Worm (Caenorhabditis elegans) whole organism, L2 larva: Measurements from ENCODE around the gene T21B4.3.

Experiments used
- C34F6.9 ChIP-seq: fragments of 150-350 bp; optimal IDR thresholded peaks from 2 replicates; lab custom pipeline; 2014; ENCODE audit warnings: missing biosample characterization, missing genetic modification characterization
- F13H6.1 ChIP-seq: sonication (generic microtip); optimal IDR thresholded peaks from 2 replicates; lab custom pipeline; 2016; ENCODE audit warnings: missing genetic modification characterization, missing compliant biosample characterization
- R02D3.7 ChIP-seq: fragments of 150-350 bp; optimal IDR thresholded peaks from 2 replicates; lab custom pipeline; 2014; ENCODE audit warnings: missing biosample characterization, missing genetic modification characterization
- Y55F3AM.14 ChIP-seq: fragments of 200-800 bp; sonication (Bioruptor generic); optimal IDR thresholded peaks from 2 replicates; lab custom pipeline; 2018; ENCODE audit warnings: mild to moderate bottlenecking, missing genetic modification characterization, missing compliant biosample characterization
- ZK546.5 ChIP-seq: sonication (generic microtip); optimal IDR thresholded peaks from 2 replicates; lab custom pipeline; 2017; ENCODE audit warnings: missing biosample characterization, missing genetic modification characterization
- ama-1 ChIP-seq: fragments of 150-350 bp; optimal IDR thresholded peaks from 2 replicates; lab custom pipeline; 2018; ENCODE audit warnings: inconsistent platforms
- blmp-1 ChIP-seq: sonication (generic microtip); optimal IDR thresholded peaks from 2 replicates; lab custom pipeline; 2017; ENCODE audit warnings: missing genetic modification characterization, mild to moderate bottlenecking, missing compliant biosample characterization, antibody characterized with exemption, moderate library complexity; ENCODE audit not compliant: insufficient read depth
- ceh-16 ChIP-seq: fragments of 150-350 bp; optimal IDR thresholded peaks from 2 replicates; lab custom pipeline; 2014; ENCODE audit warnings: missing biosample characterization, missing genetic modification characterization
- ceh-82 ChIP-seq: fragments of 150-350 bp; optimal IDR thresholded peaks from 2 replicates; lab custom pipeline; 2014; ENCODE audit warnings: missing biosample characterization, missing genetic modification characterization
- crh-2 ChIP-seq: sonication (generic microtip); optimal IDR thresholded peaks from 2 replicates; lab custom pipeline; 2017; ENCODE audit warnings: missing biosample characterization, missing genetic modification characterization
- dmd-4 ChIP-seq: sonication (generic microtip); optimal IDR thresholded peaks from 2 replicates; lab custom pipeline; 2017; ENCODE audit warnings: missing biosample characterization, missing genetic modification characterization
- egl-27 ChIP-seq: sonication (generic microtip); optimal IDR thresholded peaks from 3 replicates; lab custom pipeline; 2017; ENCODE audit warnings: missing biosample characterization, missing genetic modification reagents, missing genetic modification characterization
- elt-3 ChIP-seq: sonication (generic microtip); optimal IDR thresholded peaks from 2 replicates; lab custom pipeline; 2017; ENCODE audit warnings: missing biosample characterization, missing genetic modification characterization
- gmeb-1 ChIP-seq: fragments of 150-350 bp; optimal IDR thresholded peaks from 2 replicates; lab custom pipeline; 2014; ENCODE audit warnings: missing biosample characterization, missing genetic modification characterization
- lin-11 ChIP-seq: fragments of 150-350 bp; sonication (generic microtip); optimal IDR thresholded peaks from 2 replicates; lab custom pipeline; 2014; ENCODE audit warnings: missing biosample characterization, missing genetic modification characterization, inconsistent platforms, mixed read lengths
- lin-39 ChIP-seq: fragments of 150-350 bp; optimal IDR thresholded peaks from 2 replicates; lab custom pipeline; 2014; ENCODE audit warnings: missing biosample characterization, missing genetic modification reagents, missing genetic modification characterization
- mab-5 ChIP-seq: fragments of 150-350 bp; optimal IDR thresholded peaks from 2 replicates; lab custom pipeline; 2014; ENCODE audit warnings: missing biosample characterization, missing genetic modification characterization
- mdl-1 ChIP-seq, 2 experiments: fragments of 150-350 bp in 1 of 2; sonication (generic microtip) in 1 of 2; optimal IDR thresholded peaks; 2 replicates each; lab custom pipeline; 2017; ENCODE audit warnings: missing biosample characterization in 2 of 2, missing genetic modification characterization in 2 of 2
- nhr-10 ChIP-seq: sonication (generic microtip); optimal IDR thresholded peaks from 2 replicates; lab custom pipeline; 2017; ENCODE audit warnings: missing biosample characterization, missing genetic modification characterization
- nhr-12 ChIP-seq: fragments of 150-350 bp; optimal IDR thresholded peaks from 2 replicates; lab custom pipeline; 2014; ENCODE audit warnings: missing biosample characterization, missing genetic modification characterization
- nhr-21 ChIP-seq: fragments of 150-350 bp; optimal IDR thresholded peaks from 2 replicates; lab custom pipeline; 2014; ENCODE audit warnings: missing biosample characterization, missing genetic modification characterization
- nhr-6 ChIP-seq: fragments of 150-350 bp; optimal IDR thresholded peaks from 2 replicates; lab custom pipeline; 2014; ENCODE audit warnings: missing biosample characterization, missing genetic modification characterization
- peb-1 ChIP-seq: fragments of 150-350 bp; optimal IDR thresholded peaks from 2 replicates; lab custom pipeline; 2014; ENCODE audit warnings: missing biosample characterization, missing genetic modification characterization
- skn-1 ChIP-seq: sonication (generic microtip); optimal IDR thresholded peaks from 2 replicates; lab custom pipeline; 2017; ENCODE audit warnings: missing biosample characterization, missing genetic modification characterization
- sma-3 ChIP-seq: sonication (generic microtip); optimal IDR thresholded peaks from 2 replicates; lab custom pipeline; 2016; ENCODE audit warnings: missing genetic modification reagents, missing genetic modification characterization, missing compliant biosample characterization
- sma-9 ChIP-seq, 2 experiments: fragments of 150-350 bp in 1 of 2; sonication (generic microtip) in 1 of 2; optimal IDR thresholded peaks; 2 replicates each; lab custom pipeline; 2014 to 2016; ENCODE audit warnings: missing genetic modification characterization in 2 of 2, mild to moderate bottlenecking in 1 of 2, missing biosample characterization in 1 of 2, missing compliant biosample characterization in 1 of 2, missing genetic modification reagents in 1 of 2, moderate library complexity in 1 of 2
- snpc-4 ChIP-seq: fragments of 150-350 bp; optimal IDR thresholded peaks from 2 replicates; lab custom pipeline; 2014; ENCODE audit warnings: missing biosample characterization, missing genetic modification characterization
- unc-39 ChIP-seq: fragments of 150-350 bp; optimal IDR thresholded peaks from 2 replicates; lab custom pipeline; 2014; ENCODE audit warnings: missing biosample characterization, missing genetic modification characterization
- unc-62 ChIP-seq: fragments of 150-350 bp; optimal IDR thresholded peaks from 2 replicates; lab custom pipeline; 2014; ENCODE audit warnings: missing biosample characterization, missing genetic modification reagents, missing genetic modification characterization
- zag-1 ChIP-seq: fragments of 150-350 bp; optimal IDR thresholded peaks from 2 replicates; lab custom pipeline; 2014; ENCODE audit warnings: missing biosample characterization, missing genetic modification characterization
- ztf-11 ChIP-seq: sonication (generic microtip); optimal IDR thresholded peaks from 2 replicates; lab custom pipeline; 2017; ENCODE audit warnings: missing biosample characterization, missing genetic modification characterization
- ztf-4 ChIP-seq: fragments of 150-350 bp; optimal IDR thresholded peaks from 2 replicates; lab custom pipeline; 2014; ENCODE audit warnings: missing biosample characterization, missing genetic modification characterization

T21B4.3 gene

DNA sequence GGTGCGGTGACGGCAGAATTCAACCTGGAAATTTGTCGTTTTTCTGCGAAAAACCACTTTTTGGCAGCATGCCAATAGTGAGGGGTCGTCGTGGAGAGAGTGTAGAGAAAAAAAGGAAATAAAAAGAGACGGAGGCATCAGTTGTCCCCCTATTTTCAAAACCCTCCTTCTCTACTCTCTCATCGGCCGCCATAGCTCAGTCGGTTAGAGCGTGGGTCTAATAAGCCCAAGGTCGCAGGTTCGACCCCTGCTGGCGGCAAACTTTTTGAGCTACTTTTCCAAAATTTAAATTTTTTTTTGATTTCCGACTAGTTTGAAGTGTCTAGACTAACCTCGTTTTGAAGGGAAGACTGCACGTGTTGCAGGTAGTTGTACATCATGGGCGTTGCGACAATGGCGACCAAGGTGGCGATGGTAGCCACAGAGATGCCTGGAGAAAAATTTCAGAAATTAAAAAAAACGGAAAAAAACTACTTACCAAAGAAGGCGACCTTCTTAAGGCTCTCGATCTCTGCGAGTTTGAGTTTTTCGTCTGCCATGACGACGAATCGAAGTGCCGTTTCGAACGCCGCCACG is 2.2 kb downstream of the T21B4.3 start, which contains the start of gene col-85 (continued):
- TF ChIP-seq C34F6.9 (tag; lab: Kevin White, UChicago) (peak; percentile 56), blmp-1 (tag; lab: Kevin White, UChicago) (no peak), nhr-6 (tag; lab: Kevin White, UChicago) (peak; percentile 47), mab-5 (no peak), ztf-11 (tag; lab: Kevin White, UChicago) (no peak)

DNA sequence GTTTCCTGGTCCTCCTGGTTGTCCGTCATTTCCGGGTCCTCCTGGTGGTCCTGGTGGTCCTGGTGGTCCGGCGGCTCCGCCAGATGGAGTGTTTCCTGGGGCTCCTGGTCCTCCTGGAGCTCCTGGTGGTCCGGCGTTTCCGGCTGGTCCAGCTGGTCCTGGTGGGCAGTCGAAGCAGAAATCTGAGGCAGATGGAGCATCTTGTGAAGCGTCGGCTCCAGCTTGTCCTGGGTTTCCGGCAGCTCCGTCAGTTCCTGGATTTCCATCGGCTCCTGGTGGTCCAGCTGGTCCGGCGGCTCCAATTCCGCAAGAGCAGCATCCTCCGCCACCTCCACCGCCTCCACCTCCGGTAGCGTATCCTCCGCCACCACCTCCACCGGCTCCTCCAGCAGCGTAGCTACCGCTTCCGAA is 2.8 kb downstream of the T21B4.3 start:
- no peak for TF ChIP-seq ZK546.5
- no peak for TF ChIP-seq zag-1 (tag; lab: Kevin White, UChicago)
- TF ChIP-seq ztf-4 (tag; lab: Kevin White, UChicago) = no peak
- TF ChIP-seq ceh-16 (tag; lab: Kevin White, UChicago) = no peak
- no peak for TF ChIP-seq crh-2 (tag; lab: Kevin White, UChicago)
- no peak for TF ChIP-seq ceh-82 (tag; lab: Kevin White, UChicago)
- no peak for TF ChIP-seq nhr-10 (tag; lab: Kevin White, UChicago)
- no peak for TF ChIP-seq blmp-1 (tag; lab: Kevin White, UChicago)

DNA sequence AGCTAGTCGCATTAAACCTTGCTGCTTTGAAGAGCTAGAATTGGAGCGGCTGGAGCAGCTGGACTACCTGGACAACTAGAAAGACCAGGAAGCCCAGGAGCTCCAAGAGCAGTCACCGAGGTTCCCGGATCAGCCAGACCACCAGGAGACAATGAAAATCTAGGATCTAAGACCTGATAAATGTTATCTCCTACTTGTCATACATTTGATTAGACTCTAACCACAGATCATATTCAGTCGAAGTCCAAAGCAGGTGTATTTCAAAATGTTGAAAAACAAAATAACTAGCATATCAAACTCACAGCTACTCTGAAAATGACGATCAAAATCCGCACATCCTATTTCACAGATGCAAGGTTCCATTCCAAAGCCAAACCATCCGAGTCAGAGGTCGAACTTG is 4.9 kb downstream of the T21B4.3 start, which contains the start of gene srz-6:
Gene srz-6, plus strand, starts transcription at position 301 of the 400 bp plus-strand sequence.
- TF ChIP-seq C34F6.9 (tag; lab: Kevin White, UChicago) (no peak), dmd-4 (no peak), lin-39 (no peak), egl-27 (tag; lab: Kevin White, UChicago) (no peak), R02D3.7 (tag; lab: Kevin White, UChicago) (no peak), ztf-4 (tag; lab: Kevin White, UChicago) (no peak), nhr-10 (tag; lab: Kevin White, UChicago) (no peak), nhr-12 (tag; lab: Kevin White, UChicago) (no peak)

DNA sequence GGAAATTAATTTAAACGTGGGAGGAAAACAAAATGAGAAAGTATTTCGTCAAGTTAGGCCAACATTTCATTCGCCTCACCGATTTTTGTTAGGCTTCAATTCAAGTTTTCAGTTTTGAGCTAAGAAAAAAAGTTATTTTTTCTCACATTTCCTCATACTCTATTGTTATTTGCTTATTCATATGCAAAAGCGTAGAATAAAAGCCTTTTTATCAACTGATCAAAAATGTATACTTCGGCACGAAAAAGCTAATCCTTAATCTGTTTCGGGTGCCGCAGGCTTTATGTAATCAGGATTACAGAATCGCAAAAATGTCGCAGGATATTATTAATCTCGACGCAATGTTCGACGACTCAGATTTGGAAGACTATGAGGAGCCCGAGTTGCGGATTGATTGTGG is 7.0 kb downstream of the T21B4.3 start, which contains the start of gene T21B4.15:
Gene T21B4.15, plus strand, starts transcription at position 301 of the 400 bp plus-strand sequence.
- TF ChIP-seq egl-27 (tag; lab: Kevin White, UChicago) = no peak
- TF ChIP-seq nhr-12 (tag; lab: Kevin White, UChicago) = no peak
- no peak for TF ChIP-seq nhr-10 (tag; lab: Kevin White, UChicago)
- TF ChIP-seq snpc-4 (tag; lab: Kevin White, UChicago) = no peak
- TF ChIP-seq gmeb-1 (tag; lab: Kevin White, UChicago) = no peak
- no peak for TF ChIP-seq unc-39 (tag; lab: Kevin White, UChicago)
- no peak for TF ChIP-seq mdl-1 (tag; optimal IDR thresholded peaks at IDR 0.05; lab: Kevin White, UChicago)
- no peak for TF ChIP-seq peb-1

DNA sequence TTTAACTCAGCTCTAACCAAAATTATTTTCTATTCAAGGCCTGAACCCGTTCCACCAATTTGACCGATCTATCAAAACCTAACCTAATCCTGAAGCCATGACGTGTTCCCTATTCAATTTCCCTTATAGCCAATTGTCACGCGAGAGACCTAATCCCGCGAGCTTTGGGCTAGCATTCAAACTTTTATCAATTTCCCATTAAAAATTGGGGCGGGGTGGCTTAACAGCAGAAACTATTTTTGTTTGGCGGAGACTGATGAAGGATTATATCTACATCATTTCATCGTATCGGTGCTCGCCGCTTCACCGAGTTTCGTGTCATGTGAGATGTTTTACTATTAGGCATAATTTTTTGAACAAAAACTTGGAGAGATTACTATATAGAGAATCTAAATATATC is 8.1 kb downstream of the T21B4.3 start:
- TF ChIP-seq ama-1 (no peak), zag-1 (tag; lab: Kevin White, UChicago) (no peak), sma-3 (GFP tag; lab: Kevin White, UChicago) (no peak), ZK546.5 (no peak), mdl-1 (tag; optimal IDR thresholded peaks at IDR 0.05; lab: Kevin White, UChicago) (no peak), Y55F3AM.14 (no peak), lin-39 (no peak), nhr-21 (tag; lab: Kevin White, UChicago) (no peak), C34F6.9 (tag; lab: Kevin White, UChicago) (no peak), unc-62 (GFP tag; lab: Kevin White, UChicago) (no peak), nhr-6 (tag; lab: Kevin White, UChicago) (no peak), egl-27 (tag; lab: Kevin White, UChicago) (no peak), elt-3 (tag; lab: Kevin White, UChicago) (no peak), R02D3.7 (tag; lab: Kevin White, UChicago) (no peak), ztf-11 (tag; lab: Kevin White, UChicago) (no peak), sma-9 (GFP tag; optimal IDR thresholded peaks at IDR 0.05; lab: Kevin White, UChicago) (no peak), sma-9 (tag; optimal IDR thresholded peaks at IDR 0.05; lab: Kevin White, UChicago) (no peak), dmd-4 (no peak), F13H6.1 (tag; lab: Kevin White, UChicago) (no peak)

DNA sequence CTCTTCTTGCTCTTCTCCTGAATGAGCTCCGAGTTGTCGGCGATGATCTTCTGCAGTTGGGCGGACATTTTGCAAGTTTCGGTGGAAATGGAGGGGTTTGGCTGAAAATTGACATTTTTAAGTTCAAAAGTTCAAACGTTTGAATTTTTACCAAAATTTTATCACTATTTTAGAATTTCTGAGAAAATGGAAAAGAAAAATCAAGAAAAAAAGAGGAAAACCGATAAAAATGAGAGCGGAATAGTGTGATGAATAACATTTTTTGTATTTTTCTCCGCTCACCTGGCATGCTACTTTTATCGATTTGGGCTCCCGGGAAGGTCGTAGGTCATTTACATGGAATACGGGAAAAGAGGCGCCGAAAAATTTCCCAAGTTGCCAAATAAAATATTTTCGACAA is 11.8 kb downstream of the T21B4.3 start, which contains the start of gene F15A4.10:
Gene F15A4.10, minus strand, starts transcription at position 101 of the 400 bp plus-strand sequence.
- TF ChIP-seq skn-1 (tag; lab: Kevin White, UChicago) (no peak), lin-11 (tag; lab: Kevin White, UChicago) (no peak)
